Worm (Caenorhabditis elegans): Measurements from ENCODE around the gene F01F1.15.

ce11 chrIII:5833376-5833775 is 36.0 kb downstream of the F01F1.15 start, which contains the start of the genes R12B2.13 and mdt-15:
- no peak for TF ChIP-seq lsy-2 (tag; optimal IDR thresholded peaks at IDR 0.05)
- no peak for TF ChIP-seq snpc-4 (tag; optimal IDR thresholded peaks at IDR 0.05)
- TF ChIP-seq elt-1 (tag; optimal IDR thresholded peaks at IDR 0.05; ENCODE audit: borderline replicate concordance, insufficient read depth), result no peak
- TF ChIP-seq mep-1 (tag; optimal IDR thresholded peaks at IDR 0.05), result no peak
- TF ChIP-seq drap-1 (GFP tag; optimal IDR thresholded peaks at IDR 0.05), result no peak
- TF ChIP-seq tbx-8 (GFP tag; optimal IDR thresholded peaks at IDR 0.05), result no peak
- TF ChIP-seq mab-5 (tag; optimal IDR thresholded peaks at IDR 0.05), result no peak
- TF ChIP-seq ham-2 (GFP tag; optimal IDR thresholded peaks at IDR 0.05), result no peak
- TF ChIP-seq sptf-1 (tag; optimal IDR thresholded peaks at IDR 0.05), result no peak
- TF ChIP-seq nhr-28 (tag; optimal IDR thresholded peaks at IDR 0.05), result no peak

Data from whole organism, mixed stage, embryonic.